Fruit fly (Drosophila melanogaster) whole organism, embryonic: ENCODE results near the gene Prim1.

ENCODE experiments used
- Abd-B ChIP-seq: fragments of 200-800 bp; sonication (Bioruptor generic); optimal IDR thresholded peaks from 2 replicates; lab custom pipeline; 2018; ENCODE audit warnings: missing biosample characterization, mild to moderate bottlenecking, missing genetic modification characterization, moderate library complexity
- Adf1 ChIP-seq: fragments of 200-800 bp; sonication (Bioruptor generic); IDR thresholded peaks from 2 replicates; pipeline ENCODE4 v1.3.6; 2022; ENCODE audit warnings: missing biosample characterization, missing genetic modification characterization
- Atf-2 ChIP-seq: fragments of 200-800 bp; sonication (Bioruptor generic); optimal IDR thresholded peaks from 2 replicates; lab custom pipeline; 2016; ENCODE audit warnings: missing biosample characterization, missing genetic modification characterization
- B-H1 ChIP-seq: fragments of 200-800 bp; sonication (Bioruptor generic); IDR thresholded peaks from 3 replicates; pipeline ENCODE4 v1.3.6; 2022; ENCODE audit warnings: missing biosample characterization, missing genetic modification characterization
- BtbVII ChIP-seq: fragments of 200-800 bp; sonication (Bioruptor generic); optimal IDR thresholded peaks from 3 replicates; lab custom pipeline; 2017; ENCODE audit warnings: missing biosample characterization, mild to moderate bottlenecking, missing genetic modification characterization
- CG10274 ChIP-seq: fragments of 200-800 bp; sonication (Bioruptor generic); optimal IDR thresholded peaks from 3 replicates; lab custom pipeline; 2017; ENCODE audit warnings: missing biosample characterization, mild to moderate bottlenecking, missing genetic modification characterization
- CG10979 ChIP-seq: fragments of 200-800 bp; sonication (Bioruptor generic); optimal IDR thresholded peaks from 2 replicates; lab custom pipeline; 2018; ENCODE audit warnings: missing biosample characterization, mild to moderate bottlenecking, missing genetic modification characterization, moderate library complexity
- CG11085 ChIP-seq: fragments of 200-800 bp; sonication (Bioruptor generic); IDR thresholded peaks from 2 replicates; pipeline ENCODE4 v1.3.6; 2022; ENCODE audit warnings: missing biosample characterization, missing genetic modification characterization
- CG11456 ChIP-seq: fragments of 200-800 bp; sonication (Bioruptor generic); IDR thresholded peaks from 3 replicates; pipeline ENCODE4 v1.3.6; 2022; ENCODE audit warnings: missing biosample characterization, missing genetic modification characterization
- CG13624 ChIP-seq: fragments of 200-800 bp; sonication (Bioruptor generic); optimal IDR thresholded peaks from 2 replicates; lab custom pipeline; 2016; ENCODE audit warnings: missing biosample characterization, missing genetic modification characterization
- CG14667 ChIP-seq: fragments of 200-800 bp; sonication (Bioruptor generic); IDR thresholded peaks from 2 replicates; pipeline ENCODE4 v1.3.6; 2022; ENCODE audit warnings: missing biosample characterization, missing genetic modification characterization
- CG14710 ChIP-seq: fragments of 200-800 bp; sonication (Bioruptor generic); optimal IDR thresholded peaks from 3 replicates; lab custom pipeline; 2019; ENCODE audit warnings: missing biosample characterization, mild to moderate bottlenecking, missing genetic modification characterization, moderate library complexity
- CG15073 ChIP-seq: fragments of 200-800 bp; sonication (Bioruptor generic); optimal IDR thresholded peaks from 2 replicates; lab custom pipeline; 2016; ENCODE audit warnings: missing biosample characterization, missing genetic modification characterization
- CG18599 ChIP-seq: fragments of 200-800 bp; sonication (Bioruptor generic); optimal IDR thresholded peaks from 3 replicates; lab custom pipeline; 2017; ENCODE audit warnings: missing biosample characterization, missing genetic modification characterization, mild to moderate bottlenecking, moderate library complexity, missing genetic modification reagents
- CG2116 ChIP-seq: fragments of 200-800 bp; sonication (Bioruptor generic); optimal IDR thresholded peaks from 3 replicates; lab custom pipeline; 2018; ENCODE audit warnings: missing biosample characterization, mild to moderate bottlenecking, missing genetic modification characterization
- CG31224 ChIP-seq: fragments of 200-800 bp; sonication (Bioruptor generic); IDR thresholded peaks from 2 replicates; pipeline ENCODE4 v1.3.6; 2022; ENCODE audit warnings: missing biosample characterization, missing genetic modification characterization
- CG3726 ChIP-seq: fragments of 200-800 bp; sonication (Bioruptor generic); IDR thresholded peaks from 3 replicates; pipeline ENCODE4, ENCODE4 v1.3.6; 2022; ENCODE audit warnings: missing biosample characterization, missing genetic modification characterization
- CG42726 ChIP-seq: fragments of 200-800 bp; sonication (Bioruptor generic); IDR thresholded peaks from 2 replicates; pipeline ENCODE4 v1.3.6; 2022; ENCODE audit warnings: missing biosample characterization, missing genetic modification characterization; ENCODE audit not compliant: partially characterized antibody
- CG4854 ChIP-seq: fragments of 200-800 bp; sonication (Bioruptor generic); optimal IDR thresholded peaks from 2 replicates; lab custom pipeline; 2016; ENCODE audit warnings: missing biosample characterization, missing genetic modification characterization, inconsistent platforms
- CG6689 ChIP-seq: fragments of 200-800 bp; sonication (Bioruptor generic); IDR thresholded peaks from 2 replicates; pipeline ENCODE4 v1.3.6; 2022; ENCODE audit warnings: missing biosample characterization, missing genetic modification characterization
- CG7357 ChIP-seq: fragments of 200-800 bp; sonication (Bioruptor generic); IDR thresholded peaks from 3 replicates; pipeline ENCODE4 v1.3.6; 2022; ENCODE audit warnings: missing biosample characterization, missing genetic modification characterization
- CG7745 ChIP-seq: fragments of 200-800 bp; sonication (Bioruptor generic); optimal IDR thresholded peaks from 2 replicates; lab custom pipeline; 2018; ENCODE audit warnings: missing biosample characterization, mild to moderate bottlenecking, missing genetic modification characterization, moderate library complexity
- CG7786 ChIP-seq: fragments of 200-800 bp; sonication (Bioruptor generic); optimal IDR thresholded peaks from 2 replicates; lab custom pipeline; 2016; ENCODE audit warnings: missing biosample characterization, missing genetic modification characterization
- CG9797 ChIP-seq: fragments of 200-800 bp; sonication (Bioruptor generic); optimal IDR thresholded peaks from 3 replicates; lab custom pipeline; 2018; ENCODE audit warnings: missing biosample characterization, mild to moderate bottlenecking, missing genetic modification characterization
- Dll ChIP-seq: fragments of 200-800 bp; sonication (Bioruptor generic); IDR thresholded peaks from 4 replicates; pipeline ENCODE4 v1.3.6; 2022; ENCODE audit warnings: missing biosample characterization, missing genetic modification characterization; ENCODE audit not compliant: partially characterized antibody
- HLH4C ChIP-seq: fragments of 200-800 bp; sonication (Bioruptor generic); IDR thresholded peaks from 3 replicates; pipeline ENCODE4 v1.3.6; 2022; ENCODE audit warnings: missing biosample characterization, missing genetic modification characterization; ENCODE audit not compliant: partially characterized antibody
- Hr78 ChIP-seq, 2 experiments: fragments of 200-800 bp in 1 of 2; fragments of >200 bp in 1 of 2; sonication (Bioruptor generic) in 1 of 2; optimal IDR thresholded peaks; 2 replicates each; lab custom pipeline; 2017 to 2019; ENCODE audit warnings: missing biosample characterization in 2 of 2, missing genetic modification characterization in 2 of 2, mild to moderate bottlenecking in 1 of 2, moderate library complexity in 1 of 2
- Mes4 ChIP-seq: fragments of 200-800 bp; sonication (Bioruptor generic); optimal IDR thresholded peaks from 2 replicates; lab custom pipeline; 2016; ENCODE audit warnings: missing biosample characterization, missing genetic modification characterization
- Oaz ChIP-seq: fragments of 200-800 bp; sonication (Bioruptor generic); IDR thresholded peaks from 2 replicates; pipeline ENCODE4 v1.3.6; 2022; ENCODE audit warnings: missing biosample characterization, missing genetic modification characterization
- Oli ChIP-seq: fragments of 200-800 bp; sonication (Bioruptor generic); optimal IDR thresholded peaks from 2 replicates; lab custom pipeline; 2018; ENCODE audit warnings: missing biosample characterization, mild to moderate bottlenecking, missing genetic modification characterization, moderate library complexity
- Taf1 ChIP-seq: fragments of 200-800 bp; sonication (Bioruptor generic); IDR thresholded peaks from 2 replicates; pipeline ENCODE4 v1.3.6; 2022; ENCODE audit warnings: missing biosample characterization, missing genetic modification characterization
- ap ChIP-seq: fragments of 200-800 bp; sonication (Bioruptor generic); IDR thresholded peaks from 2 replicates; pipeline ENCODE4 v1.3.6; 2022; ENCODE audit warnings: missing biosample characterization, missing genetic modification characterization
- caup ChIP-seq: fragments of 200-800 bp; sonication (Bioruptor generic); optimal IDR thresholded peaks from 3 replicates; lab custom pipeline; 2017; ENCODE audit warnings: missing biosample characterization, mild to moderate bottlenecking, missing genetic modification characterization, moderate library complexity; ENCODE audit not compliant: severe bottlenecking
- disco-r ChIP-seq: fragments of 200-800 bp; sonication (Bioruptor generic); optimal IDR thresholded peaks from 2 replicates; lab custom pipeline; 2016; ENCODE audit warnings: missing biosample characterization, missing genetic modification characterization
- fu2 ChIP-seq: fragments of 200-800 bp; sonication (Bioruptor generic); optimal IDR thresholded peaks from 2 replicates; lab custom pipeline; 2016; ENCODE audit warnings: missing biosample characterization, missing genetic modification characterization
- gem ChIP-seq: fragments of 200-800 bp; sonication (Bioruptor generic); optimal IDR thresholded peaks from 2 replicates; lab custom pipeline; 2019; ENCODE audit warnings: missing biosample characterization, mild to moderate bottlenecking, missing genetic modification characterization, moderate library complexity
- hkb ChIP-seq, 2 experiments: fragments of 200-800 bp in 1 of 2; fragments of >200 bp in 1 of 2; sonication (Bioruptor generic) in 1 of 2; IDR thresholded peaks in 1 of 2; optimal IDR thresholded peaks in 1 of 2; 2 replicates each; pipeline versions ENCODE4 v1.3.6 to Lab custom; 2017 to 2022; ENCODE audit warnings: missing biosample characterization in 1 of 2, missing genetic modification characterization in 1 of 2
- ken ChIP-seq: fragments of 200-800 bp; sonication (Bioruptor generic); IDR thresholded peaks from 3 replicates; pipeline ENCODE4 v1.3.6; 2022; ENCODE audit warnings: missing biosample characterization, missing genetic modification characterization
- lmd ChIP-seq: fragments of 200-800 bp; sonication (Bioruptor generic); IDR thresholded peaks from 2 replicates; pipeline ENCODE4 v1.3.6; 2022; ENCODE audit warnings: missing biosample characterization, missing genetic modification characterization
- nau ChIP-seq: fragments of 200-800 bp; sonication (Bioruptor generic); optimal IDR thresholded peaks from 3 replicates; lab custom pipeline; 2017; ENCODE audit warnings: missing biosample characterization, mild to moderate bottlenecking, missing genetic modification characterization, missing genetic modification reagents
- onecut ChIP-seq: fragments of 200-800 bp; sonication (Bioruptor generic); IDR thresholded peaks from 2 replicates; pipeline ENCODE4 v1.3.6; 2022; ENCODE audit warnings: missing biosample characterization, missing genetic modification characterization
- phol ChIP-seq: fragments of 200-800 bp; sonication (Bioruptor generic); optimal IDR thresholded peaks from 3 replicates; lab custom pipeline; 2018; ENCODE audit warnings: missing biosample characterization, mild to moderate bottlenecking, missing genetic modification characterization, moderate library complexity
- pros ChIP-seq: fragments of 200-800 bp; sonication (Bioruptor generic); optimal IDR thresholded peaks from 3 replicates; lab custom pipeline; 2019; ENCODE audit warnings: missing biosample characterization, mild to moderate bottlenecking, missing genetic modification characterization, moderate library complexity
- rib ChIP-seq: fragments of 200-800 bp; sonication (Bioruptor generic); IDR thresholded peaks from 2 replicates; pipeline ENCODE4 v1.3.6; 2022; ENCODE audit warnings: missing biosample characterization, missing genetic modification characterization
- sens-2 ChIP-seq: fragments of 200-800 bp; sonication (Bioruptor generic); IDR thresholded peaks from 2 replicates; pipeline ENCODE4 v1.3.6; 2022; ENCODE audit warnings: missing biosample characterization, missing genetic modification characterization
- shn ChIP-seq: fragments of 200-800 bp; sonication (Bioruptor generic); optimal IDR thresholded peaks from 3 replicates; lab custom pipeline; 2016; ENCODE audit warnings: missing biosample characterization, missing genetic modification characterization
- stwl ChIP-seq: fragments of 200-800 bp; sonication (Bioruptor generic); optimal IDR thresholded peaks from 3 replicates; lab custom pipeline; 2018; ENCODE audit warnings: missing biosample characterization, mild to moderate bottlenecking, missing genetic modification characterization, moderate library complexity
- twi ChIP-seq: fragments of 200-800 bp; optimal IDR thresholded peaks from 2 replicates; lab custom pipeline; 2019; ENCODE audit warnings: missing biosample characterization, mild to moderate bottlenecking, missing genetic modification characterization, moderate library complexity

Prim1 gene

DNA sequence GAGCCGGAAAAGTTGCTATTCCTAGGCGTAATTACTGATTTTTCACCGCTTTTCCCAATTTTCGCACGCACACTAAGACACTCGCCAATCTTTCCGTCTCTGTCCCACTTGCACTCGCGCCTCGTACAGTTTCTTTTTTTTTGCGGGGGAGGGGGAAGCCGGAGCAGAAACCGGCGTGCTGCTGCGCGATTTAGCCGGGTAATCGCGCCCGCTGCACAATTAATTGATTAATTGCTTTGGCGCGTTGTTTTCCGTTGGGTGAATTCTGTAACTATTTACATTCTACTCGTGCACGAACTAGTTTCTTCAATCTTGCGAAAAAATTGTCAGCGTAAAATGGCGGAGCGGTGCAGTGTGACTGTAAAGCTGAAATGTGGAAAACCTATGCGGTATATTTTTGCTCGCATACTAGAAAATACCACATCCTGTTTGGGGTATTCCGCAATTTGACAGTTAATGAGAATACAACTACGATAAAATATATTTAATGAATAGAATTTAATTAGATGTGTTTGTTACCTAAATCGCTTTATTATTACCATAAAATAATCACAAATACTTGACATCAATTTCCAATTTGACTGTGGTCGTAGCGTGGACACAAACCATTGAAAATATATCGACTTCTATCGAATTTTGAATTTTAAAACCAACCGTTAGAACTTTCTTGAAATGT is 24.8 kb upstream of the Prim1 start, which contains the start of gene Cpsf6 (continued):
- TF ChIP-seq Hr78 (GFP tag; optimal IDR thresholded peaks at IDR 0.05; lab: Kevin White, UChicago) (no peak), CG7786 (GFP tag; lab: Kevin White, UChicago) (no peak), CG6689 (GFP tag; lab: Robert Waterston, UW) (peak; percentile 50), CG7745 (tag; lab: Kevin White, UChicago) (no peak), Atf-2 (no peak), ap (GFP tag; lab: Robert Waterston, UW) (0 out of 2 replicates have a peak, but pooled peaks have one; percentile 25), Dll (0 out of 4 replicates have a peak, but pooled peaks have one; percentile 46), CG9797 (GFP tag; lab: Kevin White, UChicago) (peak; percentile 84), Adf1 (GFP tag; lab: Robert Waterston, UW) (peak; percentile 48; the same call in 1 of the 2 replicates), CG4854 (peak; percentile 46), CG15073 (GFP tag; lab: Kevin White, UChicago) (no peak), sens-2 (GFP tag; lab: Robert Waterston, UW) (peak; percentile 68), caup (peak; percentile 16), lmd (GFP tag; lab: Robert Waterston, UW) (peak; percentile 44; the same call in 1 of the 2 replicates), Oaz (GFP tag; lab: Robert Waterston, UW) (peak; percentile 31; the same call in 1 of the 2 replicates), fu2 (GFP tag; lab: Kevin White, UChicago) (no peak), CG7357 (GFP tag; lab: Robert Waterston, UW) (no peak), CG10274 (GFP tag; lab: Kevin White, UChicago) (no peak), CG2116 (GFP tag; lab: Kevin White, UChicago) (peak; percentile 82), HLH4C (GFP tag; lab: Robert Waterston, UW) (no peak), CG14667 (peak; percentile 30; the same call in 1 of the 2 replicates), shn (no peak), Abd-B (GFP tag; lab: Kevin White, UChicago) (peak; percentile 26), Mes4 (no peak), nau (no peak), CG31224 (GFP tag; lab: Robert Waterston, UW) (peak; percentile 53), onecut (0 out of 2 replicates have a peak, but pooled peaks have one; percentile 10), rib (GFP tag; lab: Robert Waterston, UW) (peak; percentile 63), pros (GFP tag; lab: Kevin White, UChicago) (peak; percentile 60), CG3726 (no peak), twi (tag; lab: Kevin White, UChicago) (no peak), CG10979 (tag; lab: Kevin White, UChicago) (peak; percentile 64), stwl (peak; percentile 60), ken (peak; percentile 43; the same call in 1 of the 3 replicates), CG42726 (GFP tag; lab: Robert Waterston, UW) (0 out of 2 replicates have a peak, but pooled peaks have one; percentile 18), Taf1 (GFP tag; lab: Robert Waterston, UW) (no peak), hkb (optimal IDR thresholded peaks at IDR 0.05; lab: Kevin White, UChicago) (no peak), hkb (GFP tag; IDR thresholded peaks at IDR 0.05; lab: Robert Waterston, UW) (peak; percentile 48), B-H1 (GFP tag; lab: Robert Waterston, UW) (no peak; the same call in 2 of the 3 replicates), CG11456 (peak; percentile 60; the same call in 2 of the 3 replicates), CG14710 (tag; lab: Kevin White, UChicago) (peak; percentile 87), gem (tag; lab: Kevin White, UChicago) (peak; percentile 79), phol (tag; lab: Kevin White, UChicago) (peak; percentile 98), BtbVII (no peak), CG18599 (GFP tag; lab: Kevin White, UChicago) (peak; percentile 38), CG13624 (no peak), CG11085 (GFP tag; lab: Robert Waterston, UW) (no peak), Oli (tag; lab: Kevin White, UChicago) (peak; percentile 39), disco-r (no peak)
